Fruit fly (Drosophila melanogaster) whole organism, embryonic: Measurements from ENCODE around the gene Cyp308a1.

ENCODE experiments used
- Antp ChIP-seq: fragments of 200-800 bp; sonication (Bioruptor generic); optimal IDR thresholded peaks from 3 replicates; lab custom pipeline; 2016; ENCODE audit warnings: missing biosample characterization, missing genetic modification characterization
- CG16779 ChIP-seq: fragments of 200-800 bp; sonication (Bioruptor generic); IDR thresholded peaks from 2 replicates; pipeline ENCODE4 v1.3.6; 2022; ENCODE audit warnings: missing biosample characterization, missing genetic modification characterization
- Sox100B ChIP-seq: fragments of 200-800 bp; sonication (Bioruptor generic); optimal IDR thresholded peaks from 3 replicates; lab custom pipeline; 2018; ENCODE audit warnings: missing biosample characterization, mild to moderate bottlenecking, missing genetic modification characterization
- Sox102F ChIP-seq: fragments of 200-800 bp; sonication (Bioruptor generic); optimal IDR thresholded peaks from 2 replicates; lab custom pipeline; 2018; ENCODE audit warnings: missing biosample characterization, mild to moderate bottlenecking, missing genetic modification characterization, moderate library complexity
- Tbp ChIP-seq: fragments of >200 bp; optimal IDR thresholded peaks from 2 replicates; lab custom pipeline; 2018; ENCODE audit warnings: missing biosample characterization, missing genetic modification characterization
- ttk ChIP-seq: fragments of 200-800 bp; sonication (Bioruptor generic); IDR thresholded peaks from 2 replicates; pipeline ENCODE4 v2.1.2; 2022; ENCODE audit warnings: missing biosample characterization, missing genetic modification characterization
- vfl ChIP-seq: fragments of 200-800 bp; sonication (Bioruptor generic); optimal IDR thresholded peaks from 2 replicates; lab custom pipeline; 2016; ENCODE audit warnings: missing biosample characterization, missing genetic modification characterization

- TF ChIP-seq Tbp (GFP tag; lab: Kevin White, UChicago), result no peak
- TF ChIP-seq Antp (GFP tag; lab: Kevin White, UChicago), result no peak
- TF ChIP-seq Sox100B, result no peak
- no peak for TF ChIP-seq ttk
- no peak for TF ChIP-seq Sox102F (GFP tag; lab: Kevin White, UChicago)
- TF ChIP-seq vfl (GFP tag; lab: Kevin White, UChicago), result no peak
- TF ChIP-seq CG16779 (GFP tag; lab: Robert Waterston, UW), result no peak
These were observed 32.9 kb upstream of the Cyp308a1 start for dm6 chrX:18676756-18677155.
